Worm (Caenorhabditis elegans) whole organism, early embryonic: ENCODE measurements around the gene ZK418.13.

Source experiments
- B0310.2 ChIP-seq: sonication (generic microtip); optimal IDR thresholded peaks from 2 replicates; lab custom pipeline; 2016; ENCODE audit warnings: mild to moderate bottlenecking, missing genetic modification characterization, missing compliant biosample characterization
- F13C5.2 ChIP-seq: sonication (generic microtip); optimal IDR thresholded peaks from 2 replicates; lab custom pipeline; 2017; ENCODE audit warnings: mild to moderate bottlenecking, missing genetic modification characterization, inconsistent platforms, missing compliant biosample characterization
- aly-1 ChIP-seq: sonication (generic microtip); optimal IDR thresholded peaks from 2 replicates; lab custom pipeline; 2016; ENCODE audit warnings: missing genetic modification characterization, missing compliant biosample characterization
- ama-1 ChIP-seq: fragments of 150-350 bp; optimal IDR thresholded peaks from 2 replicates; lab custom pipeline; 2014
- ceh-13 ChIP-seq: fragments of 200-800 bp; sonication (Bioruptor generic); optimal IDR thresholded peaks from 2 replicates; lab custom pipeline; 2018; ENCODE audit warnings: mild to moderate bottlenecking, missing genetic modification characterization, missing compliant biosample characterization
- ceh-36 ChIP-seq: sonication (generic microtip); optimal IDR thresholded peaks from 2 replicates; lab custom pipeline; 2016; ENCODE audit warnings: missing genetic modification characterization, inconsistent platforms, missing compliant biosample characterization
- ets-7 ChIP-seq: sonication (generic microtip); optimal IDR thresholded peaks from 2 replicates; lab custom pipeline; 2016; ENCODE audit warnings: missing genotype, missing genetic modification characterization, missing compliant biosample characterization
- flt-1 ChIP-seq: fragments of 200-800 bp; sonication (Bioruptor generic); IDR thresholded peaks from 2 replicates; pipeline ENCODE4 v1.3.6; 2022; ENCODE audit warnings: missing genetic modification characterization, missing compliant biosample characterization
- hmbx-1 ChIP-seq: sonication (generic microtip); optimal IDR thresholded peaks from 2 replicates; lab custom pipeline; 2016; ENCODE audit warnings: mild to moderate bottlenecking, missing genetic modification characterization, missing compliant biosample characterization
- hmg-4 ChIP-seq: fragments of 200-800 bp; sonication (Bioruptor generic); optimal IDR thresholded peaks from 2 replicates; lab custom pipeline; 2018; ENCODE audit warnings: mild to moderate bottlenecking, missing genetic modification characterization, missing compliant biosample characterization
- hnd-1 ChIP-seq: sonication (generic microtip); optimal IDR thresholded peaks from 2 replicates; lab custom pipeline; 2016; ENCODE audit warnings: missing genetic modification characterization, missing compliant biosample characterization
- pes-1 ChIP-seq: fragments of 200-800 bp; sonication (Bioruptor generic); IDR thresholded peaks from 2 replicates; pipeline ENCODE4 v1.3.6; 2022; ENCODE audit warnings: missing genetic modification reagents, missing genetic modification characterization, missing compliant biosample characterization
- scrt-1 ChIP-seq: fragments of 200-800 bp; sonication (Bioruptor generic); IDR thresholded peaks from 2 replicates; pipeline ENCODE4 v1.3.6; 2022; ENCODE audit warnings: missing genetic modification characterization, missing compliant biosample characterization
- sea-1 ChIP-seq: fragments of 200-800 bp; sonication (Bioruptor generic); conservative IDR thresholded peaks from 2 replicates; pipeline ENCODE4 v1.3.6; 2022; ENCODE audit warnings: missing genetic modification characterization, missing compliant biosample characterization
- tbx-11 ChIP-seq: fragments of 200-800 bp; sonication (Bioruptor generic); IDR thresholded peaks from 2 replicates; pipeline ENCODE4 v1.3.6; 2022; ENCODE audit warnings: missing genetic modification characterization, missing compliant biosample characterization
- tbx-37 ChIP-seq: fragments of 200-800 bp; sonication (Bioruptor generic); conservative IDR thresholded peaks from 2 replicates; pipeline ENCODE4 v1.3.6; 2022; ENCODE audit warnings: missing genetic modification reagents, missing genetic modification characterization, missing compliant biosample characterization
- tra-4 ChIP-seq: sonication (generic microtip); optimal IDR thresholded peaks from 2 replicates; lab custom pipeline; 2017; ENCODE audit warnings: missing genetic modification characterization, missing compliant biosample characterization

ZK418.13 gene

DNA sequence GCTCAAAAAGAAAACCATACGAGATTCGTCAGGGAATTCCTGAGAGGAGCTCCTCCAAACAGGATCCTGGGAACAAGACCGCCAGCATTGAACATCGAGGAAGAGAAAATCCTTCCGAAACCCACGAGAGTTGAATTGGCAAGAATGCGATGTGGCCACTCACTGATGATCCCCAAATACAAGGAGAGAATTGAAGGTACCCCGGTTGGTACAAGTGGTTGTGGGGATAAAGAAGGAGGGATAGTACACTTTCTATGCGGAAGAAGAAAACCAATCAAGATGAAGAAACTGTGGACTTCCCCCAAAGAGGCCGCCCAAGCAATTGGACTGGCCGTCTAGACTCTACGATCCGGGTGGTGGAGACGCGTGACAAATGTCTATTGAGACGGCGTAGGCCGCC is 13.2 kb downstream of the ZK418.13 start:
- TF ChIP-seq flt-1 (GFP tag; lab: Robert Waterston, UW), result no peak
- no peak for TF ChIP-seq tbx-37 (GFP tag; lab: Robert Waterston, UW)
- no peak for TF ChIP-seq F13C5.2 (tag; lab: Kevin White, UChicago)
- TF ChIP-seq hnd-1 (tag; lab: Kevin White, UChicago), result no peak
- TF ChIP-seq B0310.2 (tag; lab: Kevin White, UChicago), result no peak
- TF ChIP-seq scrt-1 (GFP tag; lab: Robert Waterston, UW), result no peak
- TF ChIP-seq sea-1 (GFP tag; lab: Robert Waterston, UW), result no peak
- no peak for TF ChIP-seq hmg-4 (GFP tag; lab: Kevin White, UChicago)
- no peak for TF ChIP-seq ceh-36 (tag; lab: Kevin White, UChicago)
- no peak for TF ChIP-seq tra-4 (tag; lab: Kevin White, UChicago)
- no peak for TF ChIP-seq tbx-11 (GFP tag; lab: Robert Waterston, UW)
- TF ChIP-seq ama-1, result no peak
- TF ChIP-seq ceh-13 (GFP tag; lab: Kevin White, UChicago), result no peak
- no peak for TF ChIP-seq hmbx-1
- TF ChIP-seq aly-1 (tag; lab: Kevin White, UChicago), result no peak
- no peak for TF ChIP-seq pes-1 (GFP tag; lab: Robert Waterston, UW)

DNA sequence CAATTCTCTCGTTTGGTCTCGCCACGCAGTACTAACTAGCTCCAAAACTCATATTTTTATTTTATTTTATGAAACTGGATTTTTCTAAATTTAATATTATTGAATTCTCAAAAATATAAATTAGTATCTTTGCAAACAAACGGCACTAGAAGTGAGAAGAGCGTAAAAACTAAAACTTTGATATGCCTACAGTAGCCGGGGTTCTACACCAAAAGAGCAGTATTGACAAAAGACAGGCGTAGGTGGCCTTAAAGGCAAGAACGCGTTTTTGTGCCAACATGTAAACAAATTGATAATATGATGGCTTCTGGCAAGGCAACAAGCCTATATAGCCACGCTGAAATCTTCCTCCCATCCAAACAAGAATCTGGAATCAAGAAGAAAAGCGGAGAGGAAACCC is 13.7 kb downstream of the ZK418.13 start, which contains the start of gene R01H2.1:
Gene R01H2.1 (plus strand): TSS at position 301 of the 400 bp plus-strand sequence.
- TF ChIP-seq pes-1 (GFP tag; lab: Robert Waterston, UW) (no peak), flt-1 (GFP tag; lab: Robert Waterston, UW) (no peak), B0310.2 (tag; lab: Kevin White, UChicago) (no peak), hmbx-1 (no peak), ets-7 (tag; lab: Kevin White, UChicago) (no peak), hnd-1 (tag; lab: Kevin White, UChicago) (no peak), hmg-4 (GFP tag; lab: Kevin White, UChicago) (no peak), tbx-37 (GFP tag; lab: Robert Waterston, UW) (no peak), sea-1 (GFP tag; lab: Robert Waterston, UW) (no peak), ceh-13 (GFP tag; lab: Kevin White, UChicago) (no peak), ceh-36 (tag; lab: Kevin White, UChicago) (no peak), aly-1 (tag; lab: Kevin White, UChicago) (no peak)

DNA sequence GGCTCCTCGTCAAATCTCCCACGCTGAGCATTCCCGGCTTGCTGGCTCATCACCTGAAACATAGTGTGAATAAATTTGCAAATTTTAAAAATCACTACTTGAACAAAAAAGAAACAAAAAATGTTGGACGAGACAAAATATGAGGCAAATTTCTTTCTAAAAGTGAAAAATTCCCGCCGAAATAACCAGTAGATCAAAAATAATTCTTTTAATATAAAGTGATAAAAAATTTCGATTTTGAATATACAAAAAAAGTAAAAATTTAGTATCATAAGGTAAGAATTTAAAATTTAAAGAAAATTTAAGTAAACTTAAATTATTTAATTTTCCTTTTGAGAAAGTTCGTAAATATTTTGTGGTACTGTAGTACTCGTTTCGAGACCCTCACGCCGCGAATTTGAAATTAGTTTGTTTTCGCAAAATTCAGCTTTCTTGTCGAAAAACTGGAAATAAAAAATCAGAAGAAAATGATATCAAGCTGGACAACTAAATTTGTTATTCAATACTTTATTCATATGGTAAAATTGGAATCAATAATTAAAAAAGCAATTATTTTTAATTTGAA is 15.7 kb downstream of the ZK418.13 start, which contains the start of gene egg-2:
Gene egg-2 (minus strand): TSS at position 53 of the 565 bp plus-strand sequence.
- TF ChIP-seq tbx-37 (GFP tag; lab: Robert Waterston, UW), result no peak
- no peak for TF ChIP-seq ets-7 (tag; lab: Kevin White, UChicago)
- no peak for TF ChIP-seq sea-1 (GFP tag; lab: Robert Waterston, UW)
- TF ChIP-seq hmg-4 (GFP tag; lab: Kevin White, UChicago), result no peak
- no peak for TF ChIP-seq ama-1
- no peak for TF ChIP-seq ceh-36 (tag; lab: Kevin White, UChicago)
- TF ChIP-seq tbx-11 (GFP tag; lab: Robert Waterston, UW), result no peak
- no peak for TF ChIP-seq tra-4 (tag; lab: Kevin White, UChicago)
- no peak for TF ChIP-seq flt-1 (GFP tag; lab: Robert Waterston, UW)
- no peak for TF ChIP-seq F13C5.2 (tag; lab: Kevin White, UChicago)
- TF ChIP-seq ceh-13 (GFP tag; lab: Kevin White, UChicago), result no peak
- TF ChIP-seq hmbx-1, result no peak
- TF ChIP-seq hnd-1 (tag; lab: Kevin White, UChicago), result no peak
- no peak for TF ChIP-seq B0310.2 (tag; lab: Kevin White, UChicago)
- no peak for TF ChIP-seq aly-1 (tag; lab: Kevin White, UChicago)

DNA sequence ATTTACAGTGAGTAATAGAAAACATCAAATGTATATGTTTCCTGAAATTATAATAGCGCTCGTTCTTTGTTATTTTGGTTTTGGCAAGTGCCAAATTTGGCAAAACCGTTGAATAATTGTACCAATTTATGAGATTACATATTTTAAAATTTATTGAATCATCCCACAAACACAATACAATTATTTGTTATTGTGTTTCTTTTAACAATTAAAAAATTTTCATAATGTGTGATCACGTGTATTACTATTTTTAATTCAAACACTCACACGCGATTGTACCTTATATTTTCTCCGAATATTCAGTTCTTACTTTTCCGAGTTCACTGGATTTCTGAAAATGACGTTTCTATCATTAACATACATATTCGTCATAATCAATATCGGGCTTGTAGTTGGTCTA is 20.0 kb downstream of the ZK418.13 start, which contains the start of gene R01H2.2:
Gene R01H2.2 (plus strand): TSS at position 301 of the 400 bp plus-strand sequence.
- TF ChIP-seq aly-1 (tag; lab: Kevin White, UChicago) (no peak), tbx-11 (GFP tag; lab: Robert Waterston, UW) (no peak), hmbx-1 (no peak), tra-4 (tag; lab: Kevin White, UChicago) (no peak), ets-7 (tag; lab: Kevin White, UChicago) (no peak), pes-1 (GFP tag; lab: Robert Waterston, UW) (no peak), hnd-1 (tag; lab: Kevin White, UChicago) (no peak), scrt-1 (GFP tag; lab: Robert Waterston, UW) (no peak), B0310.2 (tag; lab: Kevin White, UChicago) (no peak), ceh-13 (GFP tag; lab: Kevin White, UChicago) (no peak), ama-1 (no peak), ceh-36 (tag; lab: Kevin White, UChicago) (no peak), hmg-4 (GFP tag; lab: Kevin White, UChicago) (no peak), F13C5.2 (tag; lab: Kevin White, UChicago) (no peak), sea-1 (GFP tag; lab: Robert Waterston, UW) (no peak), tbx-37 (GFP tag; lab: Robert Waterston, UW) (no peak), flt-1 (GFP tag; lab: Robert Waterston, UW) (no peak)

- TF ChIP-seq ets-7 (tag; lab: Kevin White, UChicago) (no peak), ama-1 (no peak), ceh-13 (GFP tag; lab: Kevin White, UChicago) (no peak), sea-1 (GFP tag; lab: Robert Waterston, UW) (no peak), tra-4 (tag; lab: Kevin White, UChicago) (no peak), hmg-4 (GFP tag; lab: Kevin White, UChicago) (no peak), hmbx-1 (no peak), aly-1 (tag; lab: Kevin White, UChicago) (no peak), hnd-1 (tag; lab: Kevin White, UChicago) (no peak), scrt-1 (GFP tag; lab: Robert Waterston, UW) (no peak), pes-1 (GFP tag; lab: Robert Waterston, UW) (no peak), B0310.2 (tag; lab: Kevin White, UChicago) (no peak), tbx-11 (GFP tag; lab: Robert Waterston, UW) (no peak), tbx-37 (GFP tag; lab: Robert Waterston, UW) (no peak), ceh-36 (tag; lab: Kevin White, UChicago) (no peak), F13C5.2 (tag; lab: Kevin White, UChicago) (no peak), flt-1 (GFP tag; lab: Robert Waterston, UW) (no peak)
These were observed 30.6 kb downstream of the ZK418.13 start, which contains the start of gene R01H2.7 for ce11 chrIII:7045643-7046042. TSS of gene R01H2.7 (minus strand) at chrIII:7045743.
